Fruit fly (Drosophila melanogaster) whole organism, embryonic: Measurements from ENCODE around the gene CG13059.

Source experiments
- Aef1 ChIP-seq: fragments of 200-800 bp; sonication (Bioruptor generic); IDR thresholded peaks from 3 replicates; pipeline ENCODE4 v1.3.6; 2022; ENCODE audit warnings: missing biosample characterization, missing genetic modification characterization
- C15 ChIP-seq: fragments of 200-800 bp; sonication (Bioruptor generic); IDR thresholded peaks from 3 replicates; pipeline ENCODE4 v1.3.6; 2022; ENCODE audit warnings: missing biosample characterization, missing genetic modification characterization
- CG11247 ChIP-seq: fragments of 200-800 bp; sonication (Bioruptor generic); IDR thresholded peaks from 2 replicates; pipeline ENCODE4 v1.3.6; 2022; ENCODE audit warnings: missing biosample characterization, missing genetic modification characterization
- CG11456 ChIP-seq: fragments of 200-800 bp; sonication (Bioruptor generic); IDR thresholded peaks from 3 replicates; pipeline ENCODE4 v1.3.6; 2022; ENCODE audit warnings: missing biosample characterization, missing genetic modification characterization
- CG12219 ChIP-seq: fragments of 200-800 bp; sonication (Bioruptor generic); optimal IDR thresholded peaks from 3 replicates; lab custom pipeline; 2018; ENCODE audit warnings: missing biosample characterization, mild to moderate bottlenecking, missing genetic modification characterization
- CG13424 ChIP-seq: fragments of 200-800 bp; sonication (Bioruptor generic); optimal IDR thresholded peaks from 2 replicates; lab custom pipeline; 2019; ENCODE audit warnings: missing biosample characterization, mild to moderate bottlenecking, missing genetic modification characterization, moderate library complexity
- CG14441 ChIP-seq: fragments of 200-800 bp; sonication (Bioruptor generic); IDR thresholded peaks from 2 replicates; pipeline ENCODE4 v1.3.6; 2022; ENCODE audit warnings: missing biosample characterization, missing genetic modification characterization
- CG14667 ChIP-seq: fragments of 200-800 bp; sonication (Bioruptor generic); IDR thresholded peaks from 2 replicates; pipeline ENCODE4 v1.3.6; 2022; ENCODE audit warnings: missing biosample characterization, missing genetic modification characterization
- CG14860 ChIP-seq: fragments of 200-800 bp; sonication (Bioruptor generic); IDR thresholded peaks from 3 replicates; pipeline ENCODE4 v1.3.6; 2022; ENCODE audit warnings: missing biosample characterization, missing genetic modification characterization; ENCODE audit not compliant: partially characterized antibody
- CG15011 ChIP-seq: fragments of 200-800 bp; sonication (Bioruptor generic); optimal IDR thresholded peaks from 3 replicates; lab custom pipeline; 2018; ENCODE audit warnings: missing biosample characterization, mild to moderate bottlenecking, missing genetic modification characterization
- CG16813 ChIP-seq: fragments of 200-800 bp; sonication (Bioruptor generic); IDR thresholded peaks from 3 replicates; pipeline ENCODE4 v1.3.6; 2022; ENCODE audit warnings: missing biosample characterization, missing genetic modification characterization; ENCODE audit not compliant: partially characterized antibody
- CG18599 ChIP-seq: fragments of 200-800 bp; sonication (Bioruptor generic); optimal IDR thresholded peaks from 3 replicates; lab custom pipeline; 2017; ENCODE audit warnings: missing biosample characterization, missing genetic modification characterization, mild to moderate bottlenecking, moderate library complexity, missing genetic modification reagents
- CG2712 ChIP-seq: fragments of 200-800 bp; optimal IDR thresholded peaks from 3 replicates; lab custom pipeline; 2019; ENCODE audit warnings: missing biosample characterization, mild to moderate bottlenecking, missing genetic modification characterization, moderate library complexity
- CG32772 ChIP-seq: fragments of 200-800 bp; sonication (Bioruptor generic); IDR thresholded peaks from 2 replicates; pipeline ENCODE4 v1.3.6; 2022; ENCODE audit warnings: missing biosample characterization, missing genetic modification characterization
- CG34422 ChIP-seq: fragments of 200-800 bp; sonication (Bioruptor generic); IDR thresholded peaks from 3 replicates; pipeline ENCODE4 v1.3.6; 2022; ENCODE audit warnings: missing biosample characterization, missing genetic modification characterization
- CG6813 ChIP-seq: fragments of 200-800 bp; sonication (Bioruptor generic); optimal IDR thresholded peaks from 2 replicates; lab custom pipeline; 2017; ENCODE audit warnings: missing biosample characterization, missing genetic modification characterization, mild to moderate bottlenecking, moderate library complexity, missing genetic modification reagents
- CG8388 ChIP-seq: fragments of 200-800 bp; sonication (Bioruptor generic); optimal IDR thresholded peaks from 2 replicates; lab custom pipeline; 2019; ENCODE audit warnings: missing biosample characterization, mild to moderate bottlenecking, missing genetic modification characterization, moderate library complexity
- CG9215 ChIP-seq: fragments of 200-800 bp; sonication (Bioruptor generic); IDR thresholded peaks from 2 replicates; pipeline ENCODE4 v1.3.6; 2022; ENCODE audit warnings: missing biosample characterization, missing genetic modification characterization
- CoRest ChIP-seq: fragments of 200-800 bp; sonication (Bioruptor generic); optimal IDR thresholded peaks from 3 replicates; lab custom pipeline; 2018; ENCODE audit warnings: missing biosample characterization, mild to moderate bottlenecking, missing genetic modification characterization, moderate library complexity
- D19A ChIP-seq: fragments of 200-800 bp; optimal IDR thresholded peaks from 3 replicates; lab custom pipeline; 2019; ENCODE audit warnings: missing biosample characterization, mild to moderate bottlenecking, missing genetic modification characterization, moderate library complexity
- Dek ChIP-seq: fragments of 200-800 bp; sonication (Bioruptor generic); optimal IDR thresholded peaks from 3 replicates; lab custom pipeline; 2019; ENCODE audit warnings: missing biosample characterization, mild to moderate bottlenecking, missing genetic modification characterization, moderate library complexity
- E2f2 ChIP-seq: fragments of 200-800 bp; sonication (Bioruptor generic); IDR thresholded peaks from 2 replicates; pipeline ENCODE4 v1.3.6; 2022; ENCODE audit warnings: missing biosample characterization, missing genetic modification characterization
- Ets65A ChIP-seq: fragments of 200-800 bp; sonication (Bioruptor generic); peaks from one replicate; lab custom pipeline; 2016; ENCODE audit warnings: missing biosample characterization, missing genetic modification characterization
- Gug ChIP-seq: fragments of 200-800 bp; sonication (Bioruptor generic); IDR thresholded peaks from 4 replicates; pipeline ENCODE4 v1.3.6; 2022; ENCODE audit warnings: missing biosample characterization, missing genetic modification characterization
- Hey ChIP-seq: fragments of 200-800 bp; sonication (Bioruptor generic); optimal IDR thresholded peaks from 3 replicates; lab custom pipeline; 2018; ENCODE audit warnings: missing biosample characterization, mild to moderate bottlenecking, missing genetic modification characterization
- Hr51 ChIP-seq, 2 experiments: fragments of 200-800 bp; sonication (Bioruptor generic); optimal IDR thresholded peaks; 2 replicates in 1 of 2; 3 replicates in 1 of 2; lab custom pipeline; 2016 to 2018; ENCODE audit warnings: missing biosample characterization in 2 of 2, missing genetic modification characterization in 2 of 2, mild to moderate bottlenecking in 1 of 2, moderate library complexity in 1 of 2
- Mes4 ChIP-seq: fragments of 200-800 bp; sonication (Bioruptor generic); optimal IDR thresholded peaks from 2 replicates; lab custom pipeline; 2016; ENCODE audit warnings: missing biosample characterization, missing genetic modification characterization
- Oaz ChIP-seq: fragments of 200-800 bp; sonication (Bioruptor generic); IDR thresholded peaks from 2 replicates; pipeline ENCODE4 v1.3.6; 2022; ENCODE audit warnings: missing biosample characterization, missing genetic modification characterization
- Sox100B ChIP-seq: fragments of 200-800 bp; sonication (Bioruptor generic); optimal IDR thresholded peaks from 3 replicates; lab custom pipeline; 2018; ENCODE audit warnings: missing biosample characterization, mild to moderate bottlenecking, missing genetic modification characterization
- Sox102F ChIP-seq: fragments of 200-800 bp; sonication (Bioruptor generic); optimal IDR thresholded peaks from 2 replicates; lab custom pipeline; 2018; ENCODE audit warnings: missing biosample characterization, mild to moderate bottlenecking, missing genetic modification characterization, moderate library complexity
- Stat92E ChIP-seq, 3 experiments: fragments of >200 bp in 2 of 3; fragments of 200-800 bp in 1 of 3; sonication (Bioruptor generic) in 1 of 3; optimal IDR thresholded peaks; 2 replicates each; lab custom pipeline; 2017 to 2019; ENCODE audit warnings: missing biosample characterization in 3 of 3, missing genetic modification characterization in 3 of 3, mild to moderate bottlenecking in 1 of 3, moderate library complexity in 1 of 3
- Trl ChIP-seq, 3 experiments: fragments of >200 bp in 2 of 3; fragments of 200-800 bp in 1 of 3; sonication (Bioruptor generic) in 1 of 3; optimal IDR thresholded peaks; 2 replicates in 1 of 3; 3 replicates in 2 of 3; lab custom pipeline; 2016 to 2017; ENCODE audit warnings: missing biosample characterization in 1 of 3, missing genetic modification characterization in 1 of 3
- bcd ChIP-seq: fragments of 200-800 bp; sonication (Bioruptor generic); optimal IDR thresholded peaks from 2 replicates; lab custom pipeline; 2017; ENCODE audit warnings: missing biosample characterization, mild to moderate bottlenecking, missing genetic modification characterization
- bowl ChIP-seq: fragments of 200-800 bp; sonication (Bioruptor generic); IDR thresholded peaks from 2 replicates; pipeline ENCODE4 v1.3.6; 2022; ENCODE audit warnings: missing biosample characterization, missing genetic modification characterization
- caup ChIP-seq: fragments of 200-800 bp; sonication (Bioruptor generic); optimal IDR thresholded peaks from 3 replicates; lab custom pipeline; 2017; ENCODE audit warnings: missing biosample characterization, mild to moderate bottlenecking, missing genetic modification characterization, moderate library complexity; ENCODE audit not compliant: severe bottlenecking
- gce ChIP-seq: fragments of 200-800 bp; sonication (Bioruptor generic); IDR thresholded peaks from 3 replicates; pipeline ENCODE4 v1.3.6; 2022; ENCODE audit warnings: missing biosample characterization, missing genetic modification characterization
- gcm ChIP-seq: fragments of 200-800 bp; sonication (Bioruptor generic); optimal IDR thresholded peaks from 2 replicates; lab custom pipeline; 2019; ENCODE audit warnings: missing biosample characterization, mild to moderate bottlenecking, missing genetic modification characterization, moderate library complexity
- hb ChIP-seq: fragments of 200-800 bp; sonication (Bioruptor generic); IDR thresholded peaks from 3 replicates; pipeline ENCODE4 v1.3.6; 2022; ENCODE audit warnings: missing biosample characterization, missing genetic modification characterization; ENCODE audit not compliant: partially characterized antibody
- ind ChIP-seq: fragments of 200-800 bp; sonication (Bioruptor generic); optimal IDR thresholded peaks from 3 replicates; lab custom pipeline; 2016; ENCODE audit warnings: missing biosample characterization, missing genetic modification characterization
- insv ChIP-seq, 2 experiments: fragments of 200-800 bp; sonication (Bioruptor generic); optimal IDR thresholded peaks; 3 replicates each; lab custom pipeline; 2016 to 2018; ENCODE audit warnings: missing biosample characterization in 2 of 2, missing genetic modification characterization in 2 of 2
- inv ChIP-seq: fragments of 200-800 bp; sonication (Bioruptor generic); IDR thresholded peaks from 2 replicates; pipeline ENCODE4 v1.3.6; 2022; ENCODE audit warnings: missing biosample characterization, missing genetic modification characterization; ENCODE audit not compliant: partially characterized antibody
- ken ChIP-seq: fragments of 200-800 bp; sonication (Bioruptor generic); IDR thresholded peaks from 3 replicates; pipeline ENCODE4 v1.3.6; 2022; ENCODE audit warnings: missing biosample characterization, missing genetic modification characterization
- nerfin-1 ChIP-seq: fragments of 200-800 bp; sonication (Bioruptor generic); optimal IDR thresholded peaks from 3 replicates; lab custom pipeline; 2019; ENCODE audit warnings: missing biosample characterization, mild to moderate bottlenecking, missing genetic modification characterization, moderate library complexity
- repo ChIP-seq: fragments of 200-800 bp; sonication (Bioruptor generic); optimal IDR thresholded peaks from 2 replicates; lab custom pipeline; 2016; ENCODE audit warnings: missing biosample characterization, missing genetic modification characterization
- sd ChIP-seq: fragments of 200-800 bp; sonication (Bioruptor generic); optimal IDR thresholded peaks from 3 replicates; lab custom pipeline; 2018; ENCODE audit warnings: missing biosample characterization, mild to moderate bottlenecking, missing genetic modification characterization, moderate library complexity
- sens ChIP-seq: fragments of 200-800 bp; sonication (Bioruptor generic); peaks from one replicate; lab custom pipeline; 2016; ENCODE audit warnings: missing biosample characterization, missing genetic modification characterization
- slp2 ChIP-seq: fragments of 200-800 bp; sonication (Bioruptor generic); optimal IDR thresholded peaks from 2 replicates; lab custom pipeline; 2016; ENCODE audit warnings: missing biosample characterization, missing genetic modification characterization
- tgo ChIP-seq: fragments of 200-800 bp; sonication (Bioruptor generic); IDR thresholded peaks from 3 replicates; pipeline ENCODE4 v1.3.6; 2022; ENCODE audit warnings: missing biosample characterization, missing genetic modification characterization
- unpg ChIP-seq: fragments of 200-800 bp; sonication (Bioruptor generic); optimal IDR thresholded peaks from 3 replicates; lab custom pipeline; 2018; ENCODE audit warnings: missing biosample characterization, mild to moderate bottlenecking, missing genetic modification characterization, moderate library complexity
- usp ChIP-seq: fragments of >200 bp; optimal IDR thresholded peaks from 2 replicates; lab custom pipeline; 2017; ENCODE audit warnings: missing biosample characterization, missing genetic modification characterization

The CG13059 gene

DNA sequence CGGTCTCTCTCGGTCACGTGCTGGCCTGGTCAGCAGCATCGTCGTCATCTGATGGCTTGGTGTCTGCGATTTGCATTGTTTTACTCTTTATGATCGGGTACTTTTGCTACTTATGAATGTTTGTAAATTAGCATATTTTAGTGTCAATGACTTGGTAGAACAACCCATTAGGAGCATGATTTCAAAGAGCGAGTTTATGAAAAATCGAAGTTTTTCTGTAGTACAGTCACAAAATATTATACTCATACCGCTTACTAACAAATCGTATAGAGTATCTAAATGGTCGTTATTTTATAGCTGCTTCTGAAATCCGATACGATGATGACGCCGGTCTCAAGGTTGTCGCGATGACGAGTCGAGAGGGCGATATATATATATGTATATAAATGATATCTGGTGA lies 37.2 kb upstream of the CG13059 start (continued):
- TF ChIP-seq caup (GFP tag; lab: Kevin White, UChicago) (no peak), sd (tag; lab: Kevin White, UChicago) (peak; percentile 22), Oaz (GFP tag; lab: Robert Waterston, UW) (no peak), CG6813 (GFP tag; lab: Kevin White, UChicago) (no peak), E2f2 (GFP tag; lab: Robert Waterston, UW) (0 out of 2 replicates have a peak, but pooled peaks have one; percentile 27), gce (GFP tag; lab: Robert Waterston, UW) (no peak), CG9215 (GFP tag; lab: Robert Waterston, UW) (no peak), unpg (GFP tag; lab: Kevin White, UChicago) (peak; percentile 52), bowl (GFP tag; lab: Robert Waterston, UW) (no peak), slp2 (no peak), CG2712 (tag; lab: Kevin White, UChicago) (no peak), CG14667 (no peak), insv (GFP tag; optimal IDR thresholded peaks at IDR 0.05; lab: Kevin White, UChicago) (no peak), Gug (GFP tag; lab: Robert Waterston, UW) (no peak), Hey (tag; lab: Kevin White, UChicago) (no peak), gcm (GFP tag; lab: Kevin White, UChicago) (peak; percentile 9), CG14860 (GFP tag; lab: Robert Waterston, UW) (no peak), Sox100B (GFP tag; lab: Kevin White, UChicago) (no peak), CG11247 (GFP tag; lab: Robert Waterston, UW) (no peak), CG8388 (GFP tag; lab: Kevin White, UChicago) (no peak), sens (GFP tag; lab: Kevin White, UChicago) (peak; percentile 74), tgo (GFP tag; lab: Robert Waterston, UW) (peak; percentile 35; the same call in 2 of the 3 replicates), Ets65A (GFP tag; lab: Kevin White, UChicago) (peak; percentile 29), hb (no peak), CG12219 (GFP tag; lab: Kevin White, UChicago) (peak; percentile 14), CG18599 (no peak), CG14441 (GFP tag; lab: Robert Waterston, UW) (peak; percentile 57), ind (GFP tag; lab: Kevin White, UChicago) (no peak), ken (GFP tag; lab: Robert Waterston, UW) (no peak), C15 (GFP tag; lab: Robert Waterston, UW) (0 out of 3 replicates have a peak, but pooled peaks have one; percentile 15), Aef1 (0 out of 3 replicates have a peak, but pooled peaks have one; percentile 10), nerfin-1 (tag; lab: Kevin White, UChicago) (no peak), Mes4 (GFP tag; lab: Kevin White, UChicago) (no peak), inv (GFP tag; lab: Robert Waterston, UW) (no peak), repo (GFP tag; lab: Kevin White, UChicago) (no peak), usp (no peak), Trl (optimal IDR thresholded peaks at IDR 0.05; lab: Kevin White, UChicago) (no peak), Trl (GFP tag; optimal IDR thresholded peaks at IDR 0.05; lab: Kevin White, UChicago) (no peak), CG13424 (tag; lab: Kevin White, UChicago) (peak; percentile 54), CoRest (tag; lab: Kevin White, UChicago) (peak; percentile 16), bcd (GFP tag; lab: Kevin White, UChicago) (no peak), Stat92E (GFP tag; optimal IDR thresholded peaks at IDR 0.05; lab: Kevin White, UChicago) (no peak), CG32772 (GFP tag; lab: Robert Waterston, UW) (0 out of 2 replicates have a peak, but pooled peaks have one; percentile 8), Sox102F (GFP tag; lab: Kevin White, UChicago) (peak; percentile 58), CG11456 (GFP tag; lab: Robert Waterston, UW) (no peak), Hr51 (GFP tag; optimal IDR thresholded peaks at IDR 0.05; lab: Kevin White, UChicago) (peak in 1 of 2 experiments; percentile 67), D19A (tag; lab: Kevin White, UChicago) (peak; percentile 45), CG15011 (GFP tag; lab: Kevin White, UChicago) (no peak), CG34422 (GFP tag; lab: Robert Waterston, UW) (no peak), Dek (tag; lab: Kevin White, UChicago) (no peak), CG16813 (GFP tag; lab: Robert Waterston, UW) (no peak)
